Worm (Caenorhabditis elegans): Measurements from ENCODE around the gene rpoa-12.

rpoa-12 gene

DNA sequence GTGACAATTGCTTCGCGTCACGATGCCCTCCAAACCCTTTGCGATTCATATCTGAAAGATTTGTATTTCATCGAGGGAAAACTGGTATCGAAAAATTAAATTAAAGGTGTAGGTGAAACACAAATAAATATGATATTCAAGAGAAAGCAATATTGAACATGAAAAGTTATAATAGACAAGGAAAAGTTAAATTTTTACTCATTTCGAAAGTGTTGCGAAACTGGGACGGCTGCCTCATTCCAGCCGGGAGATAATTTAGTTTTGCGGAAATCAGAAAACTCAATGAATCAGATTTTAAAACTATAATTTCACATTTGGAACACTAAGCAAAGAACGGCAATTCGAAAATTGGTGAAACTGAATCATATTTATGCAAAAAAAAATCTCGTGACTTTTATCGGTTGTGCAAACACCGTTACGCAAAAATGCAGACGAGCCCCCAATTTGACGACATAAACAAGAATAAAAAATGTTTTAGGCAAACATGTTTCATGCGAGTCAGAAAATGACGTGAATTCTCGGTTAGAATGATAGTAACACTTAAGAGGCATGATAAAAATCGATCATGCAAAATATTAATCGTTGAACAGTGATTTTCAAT is 8.0 kb downstream of the rpoa-12 start, which contains the start of the genes nxf-1 and C15H11.11:
TSS of gene nxf-1 (minus strand) at position 51 of the 601 bp plus-strand sequence.
TSS of gene C15H11.11 (plus strand) at position 536 of the 601 bp plus-strand sequence.
- peak; percentile 80 for TF ChIP-seq lin-14 (GFP tag; optimal IDR thresholded peaks at IDR 0.05)
- TF ChIP-seq sptf-1 (tag; optimal IDR thresholded peaks at IDR 0.05): no peak
- TF ChIP-seq nhr-20 (tag; optimal IDR thresholded peaks at IDR 0.05): peak; percentile 83
- TF ChIP-seq nhr-47 (tag; optimal IDR thresholded peaks at IDR 0.05): peak; percentile 85
- TF ChIP-seq nhr-11 (tag; optimal IDR thresholded peaks at IDR 0.05): peak; percentile 22
- no peak for TF ChIP-seq unc-30 (tag; optimal IDR thresholded peaks at IDR 0.05)
- TF ChIP-seq snpc-4 (tag; optimal IDR thresholded peaks at IDR 0.05): peak; percentile 62
- no peak for TF ChIP-seq vab-15 (tag; optimal IDR thresholded peaks at IDR 0.05)
- peak; percentile 75 for TF ChIP-seq nhr-19 (GFP tag; conservative IDR thresholded peaks at IDR 0.05)
- no peak for TF ChIP-seq grh-1 (GFP tag; IDR thresholded peaks at IDR 0.05)
- TF ChIP-seq nhr-84 (tag; optimal IDR thresholded peaks at IDR 0.05): no peak
- no peak for TF ChIP-seq nhr-77 (tag; optimal IDR thresholded peaks at IDR 0.05)
- peak; percentile 21 for TF ChIP-seq lin-15B (tag; optimal IDR thresholded peaks at IDR 0.05)
- no peak for TF ChIP-seq hpl-2 (GFP tag; optimal IDR thresholded peaks at IDR 0.05)
- TF ChIP-seq nhr-237 (tag; optimal IDR thresholded peaks at IDR 0.05): no peak
- no peak for TF ChIP-seq efl-3 (GFP tag; optimal IDR thresholded peaks at IDR 0.05)
- TF ChIP-seq isw-1 (GFP tag; IDR thresholded peaks at IDR 0.05): peak; percentile 37; the same call in 1 of the 2 replicates
- TF ChIP-seq skn-1 (tag; optimal IDR thresholded peaks at IDR 0.05): peak; percentile 11
- no peak for TF ChIP-seq pqm-1 (tag; optimal IDR thresholded peaks at IDR 0.05)
- TF ChIP-seq lin-35 (GFP tag; optimal IDR thresholded peaks at IDR 0.05): peak; percentile 63 to 79
- TF ChIP-seq xbp-1 (tag; optimal IDR thresholded peaks at IDR 0.05): peak; percentile 76
- no peak for TF ChIP-seq Y116A8C.19 (tag; optimal IDR thresholded peaks at IDR 0.05; ENCODE audit: borderline replicate concordance)
- peak; percentile 79 for TF ChIP-seq nhr-90 (tag; optimal IDR thresholded peaks at IDR 0.05; ENCODE audit: poor library complexity)
- no peak for TF ChIP-seq C34B4.2 (tag; optimal IDR thresholded peaks at IDR 0.05)
- TF ChIP-seq mdl-1 (tag; optimal IDR thresholded peaks at IDR 0.05): peak in 1 of 2 experiments; percentile 74
- TF ChIP-seq C04F5.9 (tag; optimal IDR thresholded peaks at IDR 0.05): no peak
- no peak for TF ChIP-seq pag-3 (tag; optimal IDR thresholded peaks at IDR 0.05; ENCODE audit: borderline replicate concordance, insufficient read depth)
- no peak for TF ChIP-seq unc-62 (GFP tag; optimal IDR thresholded peaks at IDR 0.05)
- TF ChIP-seq ets-5 (GFP tag; IDR thresholded peaks at IDR 0.05): no peak
- no peak for TF ChIP-seq zag-1 (tag; optimal IDR thresholded peaks at IDR 0.05)
- peak; percentile 96 for TF ChIP-seq F16B12.6 (tag; optimal IDR thresholded peaks at IDR 0.05)
- no peak for TF ChIP-seq nhr-28 (tag; optimal IDR thresholded peaks at IDR 0.05)
- no peak for TF ChIP-seq ama-1 (optimal IDR thresholded peaks at IDR 0.05)
- peak; percentile 80 for TF ChIP-seq swsn-7 (tag; optimal IDR thresholded peaks at IDR 0.05)
- TF ChIP-seq tbx-2 (tag; optimal IDR thresholded peaks at IDR 0.05): peak; percentile 74
- no peak for TF ChIP-seq egl-27 (tag; optimal IDR thresholded peaks at IDR 0.05)
- TF ChIP-seq ces-1 (GFP tag; optimal IDR thresholded peaks at IDR 0.05): no peak
- peak; percentile 64 for TF ChIP-seq lin-13 (GFP tag; optimal IDR thresholded peaks at IDR 0.05)
- TF ChIP-seq sup-37 (GFP tag; optimal IDR thresholded peaks at IDR 0.05): peak; percentile 17
- TF ChIP-seq nhr-85 (tag): peak; percentile 79
- TF ChIP-seq ceh-8 (GFP tag; optimal IDR thresholded peaks at IDR 0.05): peak; percentile 0
- TF ChIP-seq hlh-4 (tag; optimal IDR thresholded peaks at IDR 0.05): no peak
- TF ChIP-seq fkh-4 (tag; optimal IDR thresholded peaks at IDR 0.05; ENCODE audit: borderline replicate concordance): no peak
- TF ChIP-seq elt-2 (tag; optimal IDR thresholded peaks at IDR 0.05): peak; percentile 87
- TF ChIP-seq aly-2 (tag; optimal IDR thresholded peaks at IDR 0.05): no peak
- TF ChIP-seq jun-1 (tag; optimal IDR thresholded peaks at IDR 0.05): peak; percentile 50
- TF ChIP-seq elt-3 (tag; optimal IDR thresholded peaks at IDR 0.05): peak in 2 of 6 experiments; percentile 32 to 51
- TF ChIP-seq sox-4 (tag; optimal IDR thresholded peaks at IDR 0.05): peak; percentile 1
- no peak for TF ChIP-seq mef-2 (tag; optimal IDR thresholded peaks at IDR 0.05)
- 0 out of 2 replicates have a peak, but pooled peaks have one; percentile 9 for TF ChIP-seq unc-98 (GFP tag; IDR thresholded peaks at IDR 0.05)
- TF ChIP-seq ztf-11 (tag; optimal IDR thresholded peaks at IDR 0.05): no peak
- no peak for TF ChIP-seq aha-1 (tag; optimal IDR thresholded peaks at IDR 0.05)
- TF ChIP-seq egl-13 (tag; optimal IDR thresholded peaks at IDR 0.05): peak; percentile 4

Data from whole organism, L1 larva.